Fruit fly (Drosophila melanogaster): ENCODE data around the gene ppk5.

The ppk5 gene

dm6 chr3L:21542059-21542458 is 7.6 kb downstream of the ppk5 start, which contains the start of gene CG33290:
Gene CG33290 (plus strand): TSS chr3L:21542359.
- TF ChIP-seq Dll (optimal IDR thresholded peaks at IDR 0.05) (no peak), CG8478 (optimal IDR thresholded peaks at IDR 0.05) (no peak), EcR (GFP tag; optimal IDR thresholded peaks at IDR 0.05) (no peak), usp (GFP tag; optimal IDR thresholded peaks at IDR 0.05) (no peak)

DNA sequence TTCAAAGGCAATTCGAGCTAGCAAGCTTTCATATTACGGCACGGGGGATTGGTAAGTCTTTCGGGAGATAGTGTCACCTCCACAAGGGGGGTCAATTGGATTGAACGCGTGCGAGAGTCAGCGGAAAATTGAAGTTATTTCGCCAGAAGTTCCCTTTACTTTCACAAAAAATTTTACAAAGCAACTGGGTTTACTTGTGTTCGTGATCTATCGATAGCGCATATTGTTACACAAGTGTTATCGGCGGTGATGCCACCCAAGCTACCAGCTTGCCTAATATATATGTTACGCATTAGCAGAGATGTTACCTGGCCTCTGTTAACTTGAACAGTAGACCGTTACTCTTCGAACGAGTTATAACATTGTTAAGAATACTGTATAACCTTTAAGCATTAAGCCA is 20.3 kb downstream of the ppk5 start, which contains the start of gene Wnk:
Gene Wnk (minus strand): TSS at position 177 of the 400 bp plus-strand sequence.
- TF ChIP-seq psq (optimal IDR thresholded peaks at IDR 0.05) (no peak), EcR (GFP tag; optimal IDR thresholded peaks at IDR 0.05) (no peak), pan (optimal IDR thresholded peaks at IDR 0.05) (no peak), usp (GFP tag; optimal IDR thresholded peaks at IDR 0.05) (no peak), CG8478 (optimal IDR thresholded peaks at IDR 0.05) (no peak), Dll (optimal IDR thresholded peaks at IDR 0.05) (no peak)

DNA sequence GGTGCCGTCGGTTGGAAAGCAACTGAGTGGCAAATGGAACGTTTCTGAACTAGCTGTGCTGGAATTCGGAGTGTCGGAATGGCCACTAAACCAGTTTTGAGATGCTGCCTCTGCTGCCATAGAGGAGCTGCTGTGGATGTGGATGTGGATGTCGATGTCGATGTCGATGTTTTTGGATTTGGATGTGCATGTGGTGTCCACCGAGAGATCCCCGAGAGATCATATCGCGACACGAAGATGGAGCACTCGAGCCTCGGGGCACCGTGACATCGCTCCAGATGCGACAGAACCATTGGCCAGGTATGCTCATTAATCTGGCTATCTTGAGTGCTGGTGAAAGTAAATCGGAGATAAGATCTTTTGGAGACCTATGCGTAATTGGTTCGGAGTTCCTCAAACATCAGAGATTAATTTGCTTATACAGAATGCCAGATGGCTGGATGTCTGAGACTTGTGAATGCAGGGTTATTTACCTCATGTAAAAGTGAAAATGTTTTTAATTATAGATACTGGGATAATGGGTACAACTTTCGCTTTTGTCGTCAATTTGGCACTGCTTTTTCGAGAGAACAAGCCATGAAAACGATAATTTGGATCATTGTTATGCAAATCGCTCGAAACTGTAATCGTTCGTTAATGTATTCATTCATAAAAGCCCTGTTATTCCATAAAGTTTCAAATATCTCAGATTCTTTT is 23.9 kb downstream of the ppk5 start, which contains the start of gene CG7173:
Gene CG7173 (minus strand): TSS at position 51 of the 696 bp plus-strand sequence.
- TF ChIP-seq pan (optimal IDR thresholded peaks at IDR 0.05): no peak
- no peak for TF ChIP-seq CG8478 (optimal IDR thresholded peaks at IDR 0.05)
- TF ChIP-seq psq (optimal IDR thresholded peaks at IDR 0.05): no peak
- TF ChIP-seq usp (GFP tag; optimal IDR thresholded peaks at IDR 0.05): no peak
- TF ChIP-seq EcR (GFP tag; optimal IDR thresholded peaks at IDR 0.05): no peak
- no peak for TF ChIP-seq Dll (optimal IDR thresholded peaks at IDR 0.05)

DNA sequence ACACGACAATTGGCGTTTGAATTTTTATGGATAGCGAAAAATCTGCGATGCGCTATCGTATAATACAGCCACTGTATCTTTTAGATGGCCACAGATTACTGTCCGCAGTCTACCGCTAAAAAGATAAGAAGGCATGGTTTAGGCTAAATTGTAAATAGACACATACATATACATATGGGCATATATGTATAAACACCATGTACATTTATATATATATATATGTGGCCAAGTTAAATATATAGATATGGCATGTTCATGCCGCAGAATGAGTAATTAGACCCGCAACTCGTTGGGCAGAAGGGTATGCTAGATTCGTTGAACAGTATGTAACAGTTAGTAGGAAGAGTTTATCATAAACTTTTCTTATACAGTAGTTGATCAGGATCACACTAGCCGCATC is 27.6 kb downstream of the ppk5 start, which contains the start of gene CapaR:
Gene CapaR (minus strand): TSS at position 101 of the 400 bp plus-strand sequence.
- no peak for TF ChIP-seq CG8478 (optimal IDR thresholded peaks at IDR 0.05)
- TF ChIP-seq EcR (GFP tag; optimal IDR thresholded peaks at IDR 0.05): no peak
- no peak for TF ChIP-seq Dll (optimal IDR thresholded peaks at IDR 0.05)
- no peak for TF ChIP-seq psq (optimal IDR thresholded peaks at IDR 0.05)
- no peak for TF ChIP-seq pan (optimal IDR thresholded peaks at IDR 0.05)
- no peak for TF ChIP-seq usp (GFP tag; optimal IDR thresholded peaks at IDR 0.05)

DNA sequence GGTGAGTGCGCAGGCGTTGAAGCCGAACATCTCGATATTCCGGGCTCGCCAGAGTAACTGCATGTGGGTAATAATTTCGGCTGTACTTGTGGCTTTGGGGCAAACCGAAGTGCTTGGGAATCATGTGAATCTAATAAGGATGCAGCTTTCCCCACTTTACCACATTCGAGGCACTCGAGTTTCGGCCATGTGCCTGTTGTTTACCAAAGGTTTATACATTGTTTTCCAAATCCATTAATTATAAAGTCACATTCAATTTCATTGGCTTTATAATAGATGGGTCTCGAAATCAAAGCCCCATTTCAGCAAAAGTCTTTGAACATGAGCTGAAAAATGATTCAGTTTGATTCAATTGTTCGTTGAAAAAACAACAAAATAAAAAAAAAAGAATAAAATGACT is 30.7 kb downstream of the ppk5 start, which contains the start of gene CG7634:
Gene CG7634 (plus strand): TSS at position 301 of the 400 bp plus-strand sequence.
- TF ChIP-seq pan (optimal IDR thresholded peaks at IDR 0.05) (no peak), EcR (GFP tag; optimal IDR thresholded peaks at IDR 0.05) (no peak), Dll (optimal IDR thresholded peaks at IDR 0.05) (no peak), psq (optimal IDR thresholded peaks at IDR 0.05) (no peak), CG8478 (optimal IDR thresholded peaks at IDR 0.05) (no peak), usp (GFP tag; optimal IDR thresholded peaks at IDR 0.05) (no peak)

dm6 chr3L:21568254-21568653 is 33.8 kb downstream of the ppk5 start:
- TF ChIP-seq Dll (optimal IDR thresholded peaks at IDR 0.05) (no peak), usp (GFP tag; optimal IDR thresholded peaks at IDR 0.05) (no peak)

dm6 chr3L:21568848-21569372 is 34.5 kb downstream of the ppk5 start, which contains the start of the genes CRIF and SMC5:
Gene CRIF (minus strand): TSS chr3L:21568898.
Gene SMC5 (plus strand): TSS chr3L:21569176.
- TF ChIP-seq EcR (GFP tag; optimal IDR thresholded peaks at IDR 0.05) (no peak), usp (GFP tag; optimal IDR thresholded peaks at IDR 0.05) (no peak), pan (optimal IDR thresholded peaks at IDR 0.05) (no peak), Dll (optimal IDR thresholded peaks at IDR 0.05) (no peak), CG8478 (optimal IDR thresholded peaks at IDR 0.05) (no peak), psq (optimal IDR thresholded peaks at IDR 0.05) (no peak)

DNA sequence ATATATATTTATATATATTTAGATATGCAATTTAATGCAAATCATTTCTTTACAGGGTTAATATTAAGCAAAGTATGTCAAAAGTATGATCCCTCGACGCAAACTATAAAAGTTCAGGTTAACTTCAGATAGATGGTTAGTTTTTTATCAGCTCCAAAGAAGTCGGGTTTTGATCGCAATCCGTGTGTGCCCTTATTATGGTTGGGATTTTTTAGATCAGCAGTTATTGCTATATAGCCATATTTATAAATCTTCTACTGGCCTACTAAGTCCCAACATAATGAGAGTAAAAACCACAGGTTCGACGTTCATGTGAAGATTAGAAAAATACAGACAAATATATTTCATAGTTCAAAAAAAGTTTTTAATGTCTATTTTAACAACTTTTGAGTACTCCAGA is 39.4 kb downstream of the ppk5 start, which contains the start of gene EMC10:
Gene EMC10 (plus strand): TSS at position 301 of the 400 bp plus-strand sequence.
- TF ChIP-seq Dll (optimal IDR thresholded peaks at IDR 0.05) (no peak), EcR (GFP tag; optimal IDR thresholded peaks at IDR 0.05) (no peak), CG8478 (optimal IDR thresholded peaks at IDR 0.05) (no peak), pan (optimal IDR thresholded peaks at IDR 0.05) (no peak), usp (GFP tag; optimal IDR thresholded peaks at IDR 0.05) (no peak), psq (optimal IDR thresholded peaks at IDR 0.05) (no peak)

DNA sequence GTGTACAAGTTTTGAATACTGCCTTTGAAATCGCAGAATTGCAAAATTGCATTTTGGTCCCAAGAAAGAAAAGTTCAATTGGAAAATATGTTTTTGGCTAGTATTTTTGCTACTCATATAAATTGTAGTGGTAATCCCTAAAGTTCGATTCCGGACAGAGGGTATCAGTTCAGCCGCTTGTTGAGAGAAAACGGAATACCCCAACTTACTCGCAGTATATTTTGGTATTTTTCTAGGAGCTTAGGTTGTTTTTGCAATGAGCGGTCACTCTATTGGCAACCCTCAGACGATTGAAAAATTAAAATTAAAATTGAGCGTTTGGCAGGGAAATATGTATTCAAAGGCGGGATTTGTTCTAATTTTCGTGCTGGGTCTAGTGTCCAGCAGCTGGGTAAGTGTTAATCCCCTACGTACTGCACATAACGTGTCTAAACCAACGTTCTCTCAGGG is 39.9 kb downstream of the ppk5 start:
- no peak for TF ChIP-seq Dll (optimal IDR thresholded peaks at IDR 0.05)
- TF ChIP-seq pan (optimal IDR thresholded peaks at IDR 0.05): no peak
- TF ChIP-seq usp (GFP tag; optimal IDR thresholded peaks at IDR 0.05): no peak
- TF ChIP-seq EcR (GFP tag; optimal IDR thresholded peaks at IDR 0.05): no peak
- no peak for TF ChIP-seq CG8478 (optimal IDR thresholded peaks at IDR 0.05)
- TF ChIP-seq psq (optimal IDR thresholded peaks at IDR 0.05): no peak

DNA sequence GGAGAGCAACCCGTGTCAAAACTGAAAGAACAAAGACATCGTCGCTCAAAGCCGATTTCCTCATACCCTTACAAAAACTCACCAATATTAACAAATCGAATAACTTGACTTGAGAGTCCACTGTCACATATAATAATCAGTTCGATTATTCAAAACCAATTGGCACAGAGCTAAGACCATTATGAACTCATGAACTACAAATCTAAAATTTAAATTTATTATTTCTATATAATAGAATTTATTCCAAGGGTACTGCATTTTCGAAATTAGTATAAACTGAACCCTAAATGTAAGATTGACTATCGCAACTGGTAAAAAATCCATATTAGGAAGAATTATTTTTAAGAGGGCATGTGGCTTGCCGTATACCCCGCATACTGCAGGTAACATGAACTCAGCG is 47.5 kb downstream of the ppk5 start:
- no peak for TF ChIP-seq Dll (optimal IDR thresholded peaks at IDR 0.05)
- TF ChIP-seq psq (optimal IDR thresholded peaks at IDR 0.05): no peak
- no peak for TF ChIP-seq CG8478 (optimal IDR thresholded peaks at IDR 0.05)
- TF ChIP-seq pan (optimal IDR thresholded peaks at IDR 0.05): no peak
- TF ChIP-seq EcR (GFP tag; optimal IDR thresholded peaks at IDR 0.05): no peak
- TF ChIP-seq usp (GFP tag; optimal IDR thresholded peaks at IDR 0.05): no peak

- no peak for TF ChIP-seq Dll (optimal IDR thresholded peaks at IDR 0.05)
- TF ChIP-seq EcR (GFP tag; optimal IDR thresholded peaks at IDR 0.05): no peak
- no peak for TF ChIP-seq usp (GFP tag; optimal IDR thresholded peaks at IDR 0.05)
- TF ChIP-seq CG8478 (optimal IDR thresholded peaks at IDR 0.05): no peak
- TF ChIP-seq psq (optimal IDR thresholded peaks at IDR 0.05): no peak
- no peak for TF ChIP-seq pan (optimal IDR thresholded peaks at IDR 0.05)
These were observed 50.2 kb downstream of the ppk5 start for dm6 chr3L:21584683-21585082.

- no peak for TF ChIP-seq pan (optimal IDR thresholded peaks at IDR 0.05)
- no peak for TF ChIP-seq CG8478 (optimal IDR thresholded peaks at IDR 0.05)
- no peak for TF ChIP-seq EcR (GFP tag; optimal IDR thresholded peaks at IDR 0.05)
- TF ChIP-seq psq (optimal IDR thresholded peaks at IDR 0.05): no peak
- TF ChIP-seq Dll (optimal IDR thresholded peaks at IDR 0.05): no peak
- no peak for TF ChIP-seq usp (GFP tag; optimal IDR thresholded peaks at IDR 0.05)
These were observed 50.9 kb downstream of the ppk5 start for dm6 chr3L:21585397-21585796.

All from whole organism.